Worm (Caenorhabditis elegans): ENCODE measurements around the gene T23F11.2.

The T23F11.2 gene

ce11 chrIII:4689595-4689994 lies 34.3 kb upstream of the T23F11.2 start (continued):
- no peak for TF ChIP-seq unc-62 (GFP tag; optimal IDR thresholded peaks at IDR 0.05)
- no peak for TF ChIP-seq skn-1 (tag; optimal IDR thresholded peaks at IDR 0.05)
- no peak for TF ChIP-seq alr-1 (tag; optimal IDR thresholded peaks at IDR 0.05)
- TF ChIP-seq dmd-4 (tag; optimal IDR thresholded peaks at IDR 0.05), result no peak
- TF ChIP-seq aly-2 (tag; optimal IDR thresholded peaks at IDR 0.05), result no peak
- peak; percentile 54 to 79 for TF ChIP-seq lsy-2 (tag; optimal IDR thresholded peaks at IDR 0.05)
- no peak for TF ChIP-seq nhr-10 (tag; optimal IDR thresholded peaks at IDR 0.05)
- TF ChIP-seq mdl-1 (tag; optimal IDR thresholded peaks at IDR 0.05), result peak in 1 of 2 experiments; percentile 70
- TF ChIP-seq ceh-82 (tag; optimal IDR thresholded peaks at IDR 0.05), result no peak
- TF ChIP-seq nhr-25 (tag; optimal IDR thresholded peaks at IDR 0.05), result no peak
- no peak for TF ChIP-seq nhr-12 (tag; optimal IDR thresholded peaks at IDR 0.05)
- no peak for TF ChIP-seq lin-39 (tag; optimal IDR thresholded peaks at IDR 0.05)
- TF ChIP-seq zag-1 (tag; optimal IDR thresholded peaks at IDR 0.05), result no peak
- no peak for TF ChIP-seq ZK546.5 (tag; optimal IDR thresholded peaks at IDR 0.05)
- TF ChIP-seq sem-4 (tag; optimal IDR thresholded peaks at IDR 0.05), result peak; percentile 50
- peak; percentile 90 for TF ChIP-seq crh-2 (tag; optimal IDR thresholded peaks at IDR 0.05)
- TF ChIP-seq mab-5 (tag; optimal IDR thresholded peaks at IDR 0.05), result no peak

DNA sequence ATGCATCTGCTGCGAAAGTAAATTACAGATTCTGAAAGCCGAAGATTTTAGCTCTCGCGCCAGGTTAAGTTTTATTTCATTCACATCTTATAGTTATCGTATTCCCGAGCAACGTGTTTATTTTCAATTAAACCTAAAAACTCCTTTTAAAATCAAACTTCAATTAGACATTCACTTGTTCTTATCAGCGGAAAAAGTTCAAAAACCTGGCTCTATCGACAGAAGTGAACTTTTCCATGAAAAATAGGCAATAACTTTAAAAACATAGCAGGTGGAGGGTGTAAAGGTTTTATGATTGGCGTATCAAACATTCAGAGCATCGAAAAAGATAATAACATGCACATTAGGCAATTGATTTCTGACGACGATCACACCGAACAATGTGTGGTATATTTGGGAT lies 33.7 kb upstream of the T23F11.2 start, which contains the start of gene ppat-1:
TSS of gene ppat-1 (plus strand) at position 316 of the 400 bp plus-strand sequence.
- peak; percentile 10 for TF ChIP-seq fos-1 (tag; optimal IDR thresholded peaks at IDR 0.05)
- no peak for TF ChIP-seq blmp-1 (tag; optimal IDR thresholded peaks at IDR 0.05; ENCODE audit: insufficient read depth)
- no peak for TF ChIP-seq unc-62 (GFP tag; optimal IDR thresholded peaks at IDR 0.05)

ce11 chrIII:4688356-4688755 lies 33.1 kb upstream of the T23F11.2 start, which contains the start of gene tag-243:
TSS of gene tag-243 (minus strand) at chrIII:4688456.
- TF ChIP-seq nhr-11 (tag; optimal IDR thresholded peaks at IDR 0.05) (no peak), skn-1 (tag; optimal IDR thresholded peaks at IDR 0.05) (no peak), fos-1 (tag; optimal IDR thresholded peaks at IDR 0.05) (no peak), nhr-12 (tag; optimal IDR thresholded peaks at IDR 0.05) (no peak), C34F6.9 (tag; optimal IDR thresholded peaks at IDR 0.05) (no peak), mbf-1 (tag; optimal IDR thresholded peaks at IDR 0.05) (no peak), nhr-21 (tag; optimal IDR thresholded peaks at IDR 0.05) (no peak), ztf-1 (GFP tag; conservative IDR thresholded peaks at IDR 0.05) (no peak), mab-5 (tag; optimal IDR thresholded peaks at IDR 0.05) (no peak), R02D3.7 (tag; optimal IDR thresholded peaks at IDR 0.05) (no peak), ztf-4 (tag; optimal IDR thresholded peaks at IDR 0.05) (no peak), ZK546.5 (tag; optimal IDR thresholded peaks at IDR 0.05) (no peak), sma-3 (GFP tag; optimal IDR thresholded peaks at IDR 0.05) (no peak), gmeb-1 (tag; optimal IDR thresholded peaks at IDR 0.05) (no peak), snpc-4 (tag; optimal IDR thresholded peaks at IDR 0.05) (no peak)

- TF ChIP-seq F13H6.1 (tag; optimal IDR thresholded peaks at IDR 0.05) (peak; percentile 39), nhr-10 (tag; optimal IDR thresholded peaks at IDR 0.05) (no peak), ZK546.5 (tag; optimal IDR thresholded peaks at IDR 0.05) (no peak), gmeb-1 (tag; optimal IDR thresholded peaks at IDR 0.05) (no peak), nhr-129 (tag; optimal IDR thresholded peaks at IDR 0.05) (peak; percentile 51), C34F6.9 (tag; optimal IDR thresholded peaks at IDR 0.05) (peak; percentile 46), lin-39 (tag; optimal IDR thresholded peaks at IDR 0.05) (no peak), lsy-2 (tag; optimal IDR thresholded peaks at IDR 0.05) (peak in 1 of 2 experiments; percentile 56), unc-62 (GFP tag; optimal IDR thresholded peaks at IDR 0.05) (no peak), egl-27 (tag; optimal IDR thresholded peaks at IDR 0.05) (no peak)
Observed at ce11 chrIII:4687134-4687533, 31.8 kb upstream of the T23F11.2 start.

DNA sequence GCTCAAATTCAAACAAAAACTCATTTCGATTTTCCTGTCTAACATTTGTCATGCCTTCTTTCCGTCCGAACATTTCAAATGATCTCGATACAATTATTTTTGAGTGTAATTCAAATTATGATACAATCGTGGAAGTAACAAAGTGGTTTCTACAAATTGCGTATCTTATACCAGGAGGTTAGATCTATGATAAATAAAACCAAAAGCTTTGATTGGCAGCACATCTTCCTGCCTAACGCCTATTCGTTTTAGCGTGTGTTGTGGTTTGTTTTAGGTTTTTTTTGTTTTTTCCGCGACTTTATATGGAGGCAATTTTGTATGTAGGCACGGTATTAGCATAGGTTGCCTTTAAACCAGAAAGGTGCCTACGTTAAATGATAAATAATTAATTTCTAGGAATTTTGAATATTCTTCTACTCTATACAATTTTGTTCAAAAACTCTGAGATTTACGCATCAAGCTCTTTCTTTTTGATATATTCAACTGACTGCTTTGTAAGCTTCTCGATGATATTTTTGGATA lies 24.7 kb upstream of the T23F11.2 start, which contains the start of gene srg-11:
TSS of gene srg-11 (plus strand) at position 51 of the 522 bp plus-strand sequence.
- TF ChIP-seq Y55F3AM.14 (GFP tag; optimal IDR thresholded peaks at IDR 0.05) (no peak), sma-3 (GFP tag; optimal IDR thresholded peaks at IDR 0.05) (no peak), nhr-11 (tag; optimal IDR thresholded peaks at IDR 0.05) (no peak), ama-1 (optimal IDR thresholded peaks at IDR 0.05) (no peak), nhr-23 (tag; optimal IDR thresholded peaks at IDR 0.05) (no peak), nhr-129 (tag; optimal IDR thresholded peaks at IDR 0.05) (no peak), aly-2 (tag; optimal IDR thresholded peaks at IDR 0.05) (no peak), gmeb-1 (tag; optimal IDR thresholded peaks at IDR 0.05) (no peak), nhr-6 (tag; optimal IDR thresholded peaks at IDR 0.05) (no peak), nhr-21 (tag; optimal IDR thresholded peaks at IDR 0.05) (no peak), peb-1 (tag; optimal IDR thresholded peaks at IDR 0.05) (no peak), nhr-10 (tag; optimal IDR thresholded peaks at IDR 0.05) (no peak), lin-13 (GFP tag; optimal IDR thresholded peaks at IDR 0.05) (no peak), alr-1 (tag; optimal IDR thresholded peaks at IDR 0.05) (no peak), ztf-4 (tag; optimal IDR thresholded peaks at IDR 0.05) (no peak), ztf-1 (GFP tag; conservative IDR thresholded peaks at IDR 0.05) (no peak), egl-27 (tag; optimal IDR thresholded peaks at IDR 0.05) (no peak), sem-4 (tag; optimal IDR thresholded peaks at IDR 0.05) (no peak), lin-39 (tag; optimal IDR thresholded peaks at IDR 0.05) (no peak)

All from whole organism, L2 larva.